Worm (Caenorhabditis elegans): ENCODE measurements around the gene cka-1.

DNA sequence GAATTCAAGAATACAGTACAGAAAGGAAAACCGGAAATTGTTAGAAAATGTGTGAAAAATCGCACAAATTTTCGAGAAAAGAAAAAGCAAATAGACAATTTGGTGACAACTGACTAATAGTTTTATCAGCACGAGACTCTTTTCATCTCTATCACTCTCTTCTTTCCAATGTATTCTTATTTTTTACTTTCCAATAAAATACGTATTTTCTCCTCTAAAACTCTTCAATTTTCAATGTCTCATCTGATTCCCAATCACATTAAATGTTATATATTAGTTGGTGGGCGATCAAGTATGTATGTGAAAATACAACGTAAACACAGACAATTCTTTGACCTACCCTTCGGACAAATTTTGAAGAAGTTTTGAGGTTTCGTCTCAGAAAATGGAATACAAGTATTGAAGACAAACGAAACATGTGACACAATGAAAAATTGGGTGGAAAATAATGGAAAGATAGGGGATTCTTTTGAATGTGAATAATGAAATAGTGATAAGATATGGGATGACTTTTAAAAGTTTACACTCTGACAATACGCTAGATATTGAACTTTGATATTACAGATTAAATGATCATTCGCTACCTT lies at the start of gene cka-1:
- TF ChIP-seq lsl-1 (GFP tag; optimal IDR thresholded peaks at IDR 0.05) (no peak), tlf-1 (GFP tag; optimal IDR thresholded peaks at IDR 0.05) (no peak), rec-8 (tag; optimal IDR thresholded peaks at IDR 0.05) (no peak), ets-4 (GFP tag; optimal IDR thresholded peaks at IDR 0.05) (no peak), lag-1 (GFP tag; IDR thresholded peaks at IDR 0.05) (no peak)

Measured in whole organism, young adult.